Worm (Caenorhabditis elegans) whole organism, L3 larva: ENCODE data around the gene Y7A5A.2.

ENCODE experiments used
- fkh-10 ChIP-seq: sonication (generic microtip); optimal IDR thresholded peaks from 2 replicates; lab custom pipeline; 2017; ENCODE audit warnings: missing biosample characterization, missing genetic modification reagents, missing genetic modification characterization
- nhr-11 ChIP-seq: fragments of 150-350 bp; optimal IDR thresholded peaks from 2 replicates; lab custom pipeline; 2014; ENCODE audit warnings: missing biosample characterization, missing genetic modification characterization

DNA sequence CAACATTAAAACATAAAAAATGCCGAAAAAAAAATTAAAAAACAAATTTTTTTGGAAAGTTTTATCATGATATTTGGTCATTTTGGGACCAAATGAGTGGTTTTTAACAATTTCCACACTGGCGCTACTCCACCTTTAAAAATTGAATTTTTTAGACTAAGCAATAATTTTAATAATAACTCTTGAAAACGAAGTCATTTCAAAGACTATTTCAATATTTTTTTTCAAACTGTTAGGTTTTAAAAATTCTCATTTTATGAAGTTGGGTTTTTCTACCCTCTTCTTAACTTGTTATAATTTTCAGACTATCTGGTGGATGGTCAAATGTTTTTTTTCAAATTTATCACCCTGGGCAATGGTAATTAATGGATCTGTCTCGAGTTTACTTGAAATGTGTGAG is 49.7 kb upstream of the Y7A5A.2 start, which contains the start of gene Y7A5A.8:
- no peak for TF ChIP-seq nhr-11
- no peak for TF ChIP-seq fkh-10 (GFP tag; lab: Kevin White, UChicago)
